Worm (Caenorhabditis elegans) whole organism, L1 larva: Measurements from ENCODE around the gene F52D2.5.

Experiments used
- C04F5.9 ChIP-seq: sonication (generic microtip); optimal IDR thresholded peaks from 2 replicates; lab custom pipeline; 2016; ENCODE audit warnings: missing genetic modification characterization, missing compliant biosample characterization
- Y116A8C.19 ChIP-seq: sonication (generic microtip); optimal IDR thresholded peaks from 2 replicates; lab custom pipeline; 2016; ENCODE audit warnings: missing compliant biosample characterization, missing genetic modification characterization, borderline replicate concordance
- blmp-1 ChIP-seq: fragments of 150-350 bp; optimal IDR thresholded peaks from 2 replicates; lab custom pipeline; 2014; ENCODE audit warnings: missing biosample characterization, missing genetic modification characterization
- ceh-8 ChIP-seq: fragments of 200-800 bp; sonication (Bioruptor generic); optimal IDR thresholded peaks from 2 replicates; lab custom pipeline; 2018; ENCODE audit warnings: mild to moderate bottlenecking, missing genetic modification characterization, moderate library complexity, missing compliant biosample characterization
- ceh-82 ChIP-seq, 3 experiments: fragments of 150-350 bp in 1 of 3; sonication (generic microtip) in 2 of 3; optimal IDR thresholded peaks; 2 replicates each; lab custom pipeline; 2014 to 2017; ENCODE audit warnings: missing biosample characterization in 3 of 3, missing genetic modification characterization in 3 of 3
- ces-1 ChIP-seq: fragments of 150-350 bp; optimal IDR thresholded peaks from 2 replicates; lab custom pipeline; 2014; ENCODE audit warnings: missing biosample characterization, missing genetic modification reagents, missing genetic modification characterization
- dpl-1 ChIP-seq, 3 experiments: fragments of 150-350 bp in 2 of 3; sonication (generic microtip) in 1 of 3; optimal IDR thresholded peaks; 2 replicates each; lab custom pipeline; 2014 to 2017; ENCODE audit warnings: missing biosample characterization in 3 of 3, missing genetic modification characterization in 3 of 3, missing genetic modification reagents in 3 of 3
- dsc-1 ChIP-seq: sonication (generic microtip); optimal IDR thresholded peaks from 2 replicates; lab custom pipeline; 2016; ENCODE audit warnings: mild to moderate bottlenecking, missing genetic modification characterization, missing compliant biosample characterization
- efl-3 ChIP-seq: fragments of 200-800 bp; sonication (Bioruptor generic); optimal IDR thresholded peaks from 2 replicates; lab custom pipeline; 2018; ENCODE audit warnings: mild to moderate bottlenecking, missing genetic modification characterization, missing compliant biosample characterization
- egl-13 ChIP-seq: sonication (generic microtip); optimal IDR thresholded peaks from 2 replicates; lab custom pipeline; 2016; ENCODE audit warnings: missing genotype, missing genetic modification reagents, missing genetic modification characterization, missing compliant biosample characterization
- egl-27 ChIP-seq, 2 experiments: fragments of 150-350 bp in 1 of 2; sonication (generic microtip); optimal IDR thresholded peaks; 3 replicates each; lab custom pipeline; 2017 to 2018; ENCODE audit warnings: missing biosample characterization in 2 of 2, missing genetic modification characterization in 2 of 2, missing genetic modification reagents in 2 of 2
- elt-2 ChIP-seq: sonication (generic microtip); optimal IDR thresholded peaks from 2 replicates; lab custom pipeline; 2016; ENCODE audit warnings: missing genetic modification characterization, mild to moderate bottlenecking, inconsistent platforms, missing compliant biosample characterization, missing genetic modification reagents
- elt-3 ChIP-seq, 6 experiments: fragments of 150-350 bp in 1 of 6; sonication (generic microtip); optimal IDR thresholded peaks; 2 replicates each; lab custom pipeline; 2017 to 2018; ENCODE audit warnings: missing biosample characterization in 6 of 6, missing genetic modification characterization in 6 of 6, inconsistent platforms in 1 of 6
- ets-5 ChIP-seq: fragments of 200-800 bp; sonication (Bioruptor generic); IDR thresholded peaks from 2 replicates; pipeline ENCODE4 v1.3.6; 2022; ENCODE audit warnings: missing genetic modification characterization, missing compliant biosample characterization
- fkh-10 ChIP-seq: sonication (generic microtip); optimal IDR thresholded peaks from 2 replicates; lab custom pipeline; 2017; ENCODE audit warnings: missing biosample characterization, missing genetic modification reagents, missing genetic modification characterization
- fkh-4 ChIP-seq: sonication (generic microtip); optimal IDR thresholded peaks from 2 replicates; lab custom pipeline; 2016; ENCODE audit warnings: missing compliant biosample characterization, missing genetic modification characterization, borderline replicate concordance
- fos-1 ChIP-seq: fragments of 150-350 bp; optimal IDR thresholded peaks from 2 replicates; lab custom pipeline; 2014; ENCODE audit warnings: missing biosample characterization, missing genetic modification characterization
- grh-1 ChIP-seq: fragments of 200-800 bp; sonication (Bioruptor generic); IDR thresholded peaks from 2 replicates; pipeline ENCODE4 v1.3.6; 2022; ENCODE audit warnings: missing genetic modification reagents, missing genetic modification characterization, missing compliant biosample characterization
- hlh-4 ChIP-seq: sonication (generic microtip); optimal IDR thresholded peaks from 2 replicates; lab custom pipeline; 2016; ENCODE audit warnings: mild to moderate bottlenecking, missing genetic modification characterization, missing compliant biosample characterization
- irx-1 ChIP-seq: sonication (generic microtip); optimal IDR thresholded peaks from 2 replicates; lab custom pipeline; 2016; ENCODE audit warnings: missing genetic modification characterization, missing compliant biosample characterization
- jun-1 ChIP-seq: fragments of 150-350 bp; optimal IDR thresholded peaks from 2 replicates; lab custom pipeline; 2014; ENCODE audit warnings: missing biosample characterization, missing genetic modification reagents, missing genetic modification characterization
- lin-15B ChIP-seq: fragments of 150-350 bp; sonication (generic microtip); optimal IDR thresholded peaks from 3 replicates; lab custom pipeline; 2014; ENCODE audit warnings: missing biosample characterization, missing genetic modification characterization
- lin-39 ChIP-seq: fragments of 150-350 bp; optimal IDR thresholded peaks from 2 replicates; lab custom pipeline; 2014; ENCODE audit warnings: missing biosample characterization, missing genetic modification reagents, missing genetic modification characterization
- mdl-1 ChIP-seq, 2 experiments: fragments of 150-350 bp; optimal IDR thresholded peaks; 2 replicates each; lab custom pipeline; 2014 to 2017; ENCODE audit warnings: missing biosample characterization in 2 of 2, missing genetic modification characterization in 2 of 2, inconsistent platforms in 1 of 2
- mef-2 ChIP-seq: fragments of 150-350 bp; optimal IDR thresholded peaks from 2 replicates; lab custom pipeline; 2014; ENCODE audit warnings: missing biosample characterization, missing genetic modification characterization
- mep-1 ChIP-seq: fragments of 150-350 bp; optimal IDR thresholded peaks from 2 replicates; lab custom pipeline; 2014; ENCODE audit warnings: missing biosample characterization, missing genetic modification characterization
- nhr-11 ChIP-seq: fragments of 150-350 bp; optimal IDR thresholded peaks from 2 replicates; lab custom pipeline; 2014; ENCODE audit warnings: missing biosample characterization, missing genetic modification characterization
- nhr-19 ChIP-seq: fragments of 200-800 bp; sonication (Bioruptor generic); conservative IDR thresholded peaks from 2 replicates; pipeline ENCODE4 v1.3.6; 2022; ENCODE audit warnings: missing genetic modification characterization, missing compliant biosample characterization
- nhr-20 ChIP-seq: sonication (generic microtip); optimal IDR thresholded peaks from 2 replicates; lab custom pipeline; 2016; ENCODE audit warnings: mild to moderate bottlenecking, missing genetic modification characterization, missing compliant biosample characterization
- nhr-47 ChIP-seq: sonication (generic microtip); optimal IDR thresholded peaks from 2 replicates; lab custom pipeline; 2016; ENCODE audit warnings: mild to moderate bottlenecking, missing genetic modification characterization, moderate library complexity, missing compliant biosample characterization
- nhr-71 ChIP-seq: sonication (generic microtip); optimal IDR thresholded peaks from 2 replicates; lab custom pipeline; 2016; ENCODE audit warnings: mild to moderate bottlenecking, missing genetic modification characterization, moderate library complexity, missing compliant biosample characterization
- nhr-77 ChIP-seq: fragments of 150-350 bp; optimal IDR thresholded peaks from 2 replicates; lab custom pipeline; 2014; ENCODE audit warnings: missing biosample characterization, missing genetic modification characterization
- nhr-84 ChIP-seq: sonication (generic microtip); optimal IDR thresholded peaks from 2 replicates; lab custom pipeline; 2017; ENCODE audit warnings: missing biosample characterization, missing genetic modification characterization
- nhr-85 ChIP-seq: sonication (generic microtip); peaks from one replicate; lab custom pipeline; 2016; ENCODE audit warnings: missing genetic modification characterization, inconsistent platforms, missing compliant biosample characterization
- pax-3 ChIP-seq: fragments of 200-800 bp; sonication (Bioruptor generic); optimal IDR thresholded peaks from 2 replicates; lab custom pipeline; 2018; ENCODE audit warnings: mild to moderate bottlenecking, missing genetic modification characterization, moderate library complexity, missing compliant biosample characterization
- pqm-1 ChIP-seq: sonication (generic microtip); optimal IDR thresholded peaks from 3 replicates; lab custom pipeline; 2017; ENCODE audit warnings: missing biosample characterization, missing genetic modification characterization
- skn-1 ChIP-seq: fragments of 150-350 bp; optimal IDR thresholded peaks from 2 replicates; lab custom pipeline; 2014; ENCODE audit warnings: missing biosample characterization, missing genetic modification characterization
- sox-4 ChIP-seq: sonication (generic microtip); optimal IDR thresholded peaks from 2 replicates; lab custom pipeline; 2016; ENCODE audit warnings: missing genetic modification characterization, missing compliant biosample characterization
- sup-37 ChIP-seq: fragments of 200-800 bp; sonication (Bioruptor generic); optimal IDR thresholded peaks from 2 replicates; lab custom pipeline; 2018; ENCODE audit warnings: mild to moderate bottlenecking, missing genetic modification characterization, missing compliant biosample characterization
- swsn-7 ChIP-seq: sonication (generic microtip); optimal IDR thresholded peaks from 2 replicates; lab custom pipeline; 2016; ENCODE audit warnings: missing genetic modification characterization, missing compliant biosample characterization
- tlp-1 ChIP-seq: fragments of 150-350 bp; optimal IDR thresholded peaks from 2 replicates; lab custom pipeline; 2014; ENCODE audit warnings: missing biosample characterization, missing genetic modification characterization
- unc-130 ChIP-seq: fragments of 150-350 bp; optimal IDR thresholded peaks from 2 replicates; lab custom pipeline; 2017; ENCODE audit warnings: missing biosample characterization, missing genetic modification characterization, inconsistent platforms
- unc-30 ChIP-seq: sonication (generic microtip); optimal IDR thresholded peaks from 2 replicates; lab custom pipeline; 2017; ENCODE audit warnings: missing biosample characterization, missing genetic modification characterization
- unc-62 ChIP-seq: fragments of 150-350 bp; optimal IDR thresholded peaks from 2 replicates; lab custom pipeline; 2014; ENCODE audit warnings: missing biosample characterization, missing genetic modification reagents, missing genetic modification characterization
- unc-98 ChIP-seq: fragments of 200-800 bp; sonication (Bioruptor generic); IDR thresholded peaks from 2 replicates; pipeline ENCODE4 v1.3.6; 2022; ENCODE audit warnings: missing genetic modification characterization, missing compliant biosample characterization

F52D2.5 gene

DNA sequence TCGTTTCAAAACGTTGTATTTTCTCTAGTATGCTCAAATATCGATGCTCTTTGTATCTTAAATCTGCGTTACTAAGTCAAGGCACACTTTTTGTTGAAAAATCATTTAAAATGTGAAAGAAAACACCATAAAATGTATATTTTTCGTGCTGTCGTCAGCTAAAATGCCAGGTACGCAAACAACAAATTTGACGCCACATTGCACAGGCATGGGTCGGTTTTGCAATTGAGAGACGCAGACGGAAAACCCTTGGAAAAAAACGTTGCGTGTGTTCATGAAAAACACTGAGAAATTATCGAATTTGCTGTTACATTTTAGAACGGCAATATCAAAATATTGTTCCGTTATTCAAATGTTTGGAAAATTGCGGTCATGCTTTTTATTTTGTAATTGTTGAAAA lies 9.8 kb downstream of the F52D2.5 start (continued):
- TF ChIP-seq fkh-10 (no peak), nhr-77 (tag; lab: Kevin White, UChicago) (no peak), elt-2 (no peak), elt-3 (tag; optimal IDR thresholded peaks at IDR 0.05; lab: Kevin White, UChicago) (no peak), nhr-84 (tag; lab: Kevin White, UChicago) (no peak)

ce11 chrX:1964411-1964810 lies 10.2 kb downstream of the F52D2.5 start:
- TF ChIP-seq lin-15B (no peak), dpl-1 (GFP tag; optimal IDR thresholded peaks at IDR 0.05; lab: Kevin White, UChicago) (no peak), hlh-4 (tag; lab: Kevin White, UChicago) (no peak), unc-130 (tag; lab: Kevin White, UChicago) (no peak), grh-1 (GFP tag; lab: Robert Waterston, UW) (no peak), mef-2 (no peak), nhr-19 (GFP tag; lab: Robert Waterston, UW) (no peak), efl-3 (GFP tag; lab: Kevin White, UChicago) (no peak), skn-1 (no peak), nhr-71 (tag; lab: Kevin White, UChicago) (no peak), nhr-11 (tag; lab: Kevin White, UChicago) (no peak), Y116A8C.19 (tag; lab: Kevin White, UChicago) (no peak), ets-5 (GFP tag; lab: Robert Waterston, UW) (no peak), ceh-82 (tag; optimal IDR thresholded peaks at IDR 0.05; lab: Kevin White, UChicago) (no peak), ces-1 (GFP tag; lab: Kevin White, UChicago) (no peak)
- TF ChIP-seq, all 84 proteins: peak for 0

- TF ChIP-seq nhr-85: peak; percentile 40
- TF ChIP-seq swsn-7 (tag; lab: Kevin White, UChicago): no peak
Measured at ce11 chrX:1962273-1962672, 12.3 kb downstream of the F52D2.5 start, which contains the start of gene F52D2.7. F52D2.7 (plus strand) TSS chrX:1962573.

DNA sequence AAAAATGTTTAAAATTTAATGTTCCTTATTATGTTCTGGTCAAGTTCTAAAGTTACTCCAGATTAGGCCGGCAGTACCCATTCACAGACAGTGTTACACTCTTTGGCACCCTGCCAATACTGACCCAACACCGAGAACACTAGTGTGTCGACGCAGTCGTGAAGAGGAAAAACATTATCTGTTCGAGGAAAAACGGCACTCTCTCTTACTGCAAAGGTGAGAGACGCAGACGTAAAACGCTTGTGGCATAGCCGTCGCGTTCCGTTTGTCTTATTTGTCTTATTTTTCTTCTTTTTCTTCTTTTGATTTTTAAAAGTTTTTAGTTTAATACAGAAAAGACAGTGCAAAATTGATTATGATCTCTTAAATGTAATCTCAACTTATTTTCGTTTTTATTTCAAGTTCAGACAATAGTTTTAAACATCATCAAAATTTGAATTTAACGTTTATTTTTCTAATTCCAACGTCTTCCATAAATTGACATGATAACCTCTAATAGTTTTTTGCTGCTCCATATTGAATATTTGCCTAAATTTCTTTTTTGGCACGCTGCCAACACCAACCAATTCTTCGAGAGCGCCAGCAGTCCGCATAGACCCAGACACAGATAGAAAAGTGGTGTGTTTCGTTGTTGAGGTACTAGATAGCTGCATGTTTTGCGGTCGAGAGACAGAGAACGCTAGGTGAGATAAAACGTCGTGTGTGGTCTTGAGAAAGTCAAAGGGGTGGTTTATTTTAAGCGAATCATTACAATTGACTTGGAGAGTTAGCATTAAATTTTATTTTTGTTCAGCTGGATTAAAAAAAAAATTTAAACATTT lies 13.5 kb downstream of the F52D2.5 start:
- TF ChIP-seq skn-1: peak; percentile 64
- TF ChIP-seq fkh-4 (tag; lab: Kevin White, UChicago): no peak
- TF ChIP-seq mdl-1 (tag; optimal IDR thresholded peaks at IDR 0.05; lab: Kevin White, UChicago): peak in 1 of 2 experiments; percentile 7
- TF ChIP-seq jun-1: no peak
- TF ChIP-seq nhr-47 (tag; lab: Kevin White, UChicago): peak; percentile 41
- TF ChIP-seq fos-1 (tag; lab: Kevin White, UChicago): no peak
- no peak for TF ChIP-seq tlp-1 (tag; lab: Kevin White, UChicago)
- no peak for TF ChIP-seq ces-1 (GFP tag; lab: Kevin White, UChicago)
- peak; percentile 39 for TF ChIP-seq nhr-20 (tag; lab: Kevin White, UChicago)
- no peak for TF ChIP-seq sox-4 (tag; lab: Kevin White, UChicago)
- no peak for TF ChIP-seq unc-30 (tag; lab: Kevin White, UChicago)
- no peak for TF ChIP-seq ceh-8
- TF ChIP-seq unc-98 (GFP tag; lab: Robert Waterston, UW): no peak
- no peak for TF ChIP-seq C04F5.9 (tag; lab: Kevin White, UChicago)
- no peak for TF ChIP-seq ets-5 (GFP tag; lab: Robert Waterston, UW)
- no peak for TF ChIP-seq lin-39
- no peak for TF ChIP-seq unc-130 (tag; lab: Kevin White, UChicago)
- TF ChIP-seq lin-15B: no peak
- peak; percentile 28 for TF ChIP-seq dsc-1 (tag; lab: Kevin White, UChicago)
- TF ChIP-seq unc-62 (GFP tag; lab: Kevin White, UChicago): no peak
- TF ChIP-seq dpl-1 (GFP tag; optimal IDR thresholded peaks at IDR 0.05; lab: Kevin White, UChicago): peak in 1 of 3 experiments; percentile 20
- TF ChIP-seq egl-27 (tag; optimal IDR thresholded peaks at IDR 0.05; lab: Kevin White, UChicago): no peak
- no peak for TF ChIP-seq pax-3
- no peak for TF ChIP-seq egl-13 (tag; lab: Kevin White, UChicago)
- TF ChIP-seq blmp-1: peak; percentile 34
- no peak for TF ChIP-seq sup-37 (GFP tag; lab: Kevin White, UChicago)
- TF ChIP-seq mep-1 (tag; lab: Kevin White, UChicago): no peak
- peak; percentile 45 for TF ChIP-seq irx-1 (tag; lab: Kevin White, UChicago)
- TF ChIP-seq pqm-1 (tag; lab: Kevin White, UChicago): no peak
- no peak for TF ChIP-seq nhr-84 (tag; lab: Kevin White, UChicago)
